Fruit fly (Drosophila melanogaster) Kc167 (cell line): ENCODE measurements around the gene Fst.

ENCODE experiments used
- Myc ChIP-seq: fragments of >200 bp; optimal IDR thresholded peaks from 2 replicates; lab custom pipeline; 2017; ENCODE audit warnings: missing external identifiers
- Sin3A ChIP-seq: fragments of >200 bp; optimal IDR thresholded peaks from 2 replicates; lab custom pipeline; 2018; ENCODE audit warnings: missing external identifiers
- h ChIP-seq: fragments of >200 bp; optimal IDR thresholded peaks from 3 replicates; lab custom pipeline; 2018; ENCODE audit warnings: missing external identifiers
- insv ChIP-seq: fragments of >200 bp; optimal IDR thresholded peaks from 3 replicates; lab custom pipeline; 2018; ENCODE audit warnings: missing external identifiers
- psq ChIP-seq: fragments of >200 bp; optimal IDR thresholded peaks from 2 replicates; lab custom pipeline; 2017; ENCODE audit warnings: missing external identifiers
- ttk ChIP-seq: sonication (Bioruptor generic); optimal IDR thresholded peaks from 2 replicates; lab custom pipeline; 2017; ENCODE audit warnings: missing external identifiers

- no peak for TF ChIP-seq h (lab: Kevin White, UChicago)
- no peak for TF ChIP-seq Myc (lab: Kevin White, UChicago)
- no peak for TF ChIP-seq insv (lab: Kevin White, UChicago)
- TF ChIP-seq ttk = no peak
- no peak for TF ChIP-seq Sin3A (lab: Kevin White, UChicago)
- TF ChIP-seq psq (lab: Kevin White, UChicago) = no peak
Observed at dm6 chr3R:9606913-9607804, 38.8 kb downstream of the Fst start.
